Fruit fly (Drosophila melanogaster) whole organism, embryonic: Measurements from ENCODE around the gene CG45084.

Experiments
- CG4854 ChIP-seq: fragments of 200-800 bp; sonication (Bioruptor generic); optimal IDR thresholded peaks from 2 replicates; lab custom pipeline; 2016; ENCODE audit warnings: missing biosample characterization, missing genetic modification characterization, inconsistent platforms
- CG9727 ChIP-seq: fragments of 200-800 bp; sonication (Bioruptor generic); optimal IDR thresholded peaks from 3 replicates; lab custom pipeline; 2017; ENCODE audit warnings: missing biosample characterization, mild to moderate bottlenecking, missing genetic modification characterization
- cato ChIP-seq: fragments of 200-800 bp; sonication (Bioruptor generic); optimal IDR thresholded peaks from 2 replicates; lab custom pipeline; 2016; ENCODE audit warnings: missing biosample characterization, missing genetic modification characterization, borderline replicate concordance
- inv ChIP-seq: fragments of 200-800 bp; sonication (Bioruptor generic); IDR thresholded peaks from 2 replicates; pipeline ENCODE4 v1.3.6; 2022; ENCODE audit warnings: missing biosample characterization, missing genetic modification characterization; ENCODE audit not compliant: partially characterized antibody
- row ChIP-seq: fragments of 200-800 bp; sonication (Bioruptor generic); IDR thresholded peaks from 3 replicates; pipeline ENCODE4 v1.3.6; 2022; ENCODE audit warnings: missing biosample characterization, missing genetic modification characterization
- sqz ChIP-seq: fragments of 200-800 bp; sonication (Bioruptor generic); optimal IDR thresholded peaks from 3 replicates; lab custom pipeline; 2018; ENCODE audit warnings: missing biosample characterization, mild to moderate bottlenecking, missing genetic modification characterization
- tup ChIP-seq: fragments of 200-800 bp; sonication (Bioruptor generic); optimal IDR thresholded peaks from 2 replicates; lab custom pipeline; 2016; ENCODE audit warnings: missing biosample characterization, mild to moderate bottlenecking, missing genetic modification characterization, moderate library complexity

DNA sequence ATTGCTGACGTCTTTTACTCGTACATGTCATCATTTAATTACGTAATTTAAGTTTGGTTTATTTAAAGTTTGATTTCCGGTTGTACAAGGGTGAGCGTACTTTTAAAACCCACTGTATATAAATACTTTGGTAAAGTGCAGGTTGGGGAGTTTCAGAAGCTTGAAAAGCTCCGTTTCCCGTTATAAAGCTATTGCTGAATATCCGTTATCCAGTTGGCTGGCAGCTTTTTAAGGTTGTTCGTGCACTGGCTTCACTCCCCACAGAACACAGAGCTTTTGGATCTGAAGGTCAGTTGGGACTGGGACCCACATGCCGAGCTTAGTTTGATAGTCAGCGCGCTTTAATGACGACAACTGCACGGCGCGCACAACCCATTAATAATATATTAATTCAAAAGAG is at the start of gene CG45084, which contains the start of gene BicC:
- TF ChIP-seq tup, result no peak
- no peak for TF ChIP-seq CG9727 (GFP tag; lab: Kevin White, UChicago)
- TF ChIP-seq CG4854 (GFP tag; lab: Kevin White, UChicago), result no peak
- TF ChIP-seq inv, result no peak
- no peak for TF ChIP-seq sqz (GFP tag; lab: Kevin White, UChicago)
- TF ChIP-seq cato, result no peak
- no peak for TF ChIP-seq row (GFP tag; lab: Robert Waterston, UW)
